Fruit fly (Drosophila melanogaster): ENCODE results near the gene CG14277.

The CG14277 gene

DNA sequence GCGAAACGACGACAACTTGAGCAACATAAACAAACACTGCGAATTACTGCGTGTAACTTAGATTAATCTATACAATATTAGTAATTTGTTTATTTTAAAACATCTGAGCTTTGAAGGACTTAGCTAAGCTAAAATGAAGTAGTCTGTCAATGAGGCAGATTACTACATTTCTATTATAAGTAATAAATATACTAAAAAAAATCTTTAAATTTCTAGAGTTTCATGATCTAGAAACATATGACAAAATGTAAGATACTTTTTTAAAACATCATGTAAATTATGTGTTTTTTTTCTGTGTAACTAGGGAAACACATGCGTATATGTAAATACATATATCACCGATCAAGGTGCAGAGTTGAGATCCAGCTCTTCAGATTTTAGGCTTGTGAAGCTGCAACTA, 23.9 kb downstream of the CG14277 start:
- TF ChIP-seq CG8159 (tag; optimal IDR thresholded peaks at IDR 0.05) (peak; percentile 93), CG4496 (GFP tag; IDR thresholded peaks at IDR 0.05) (peak; percentile 83), rn (GFP tag; IDR thresholded peaks at IDR 0.05) (0 out of 2 replicates have a peak, but pooled peaks have one; percentile 18), fd96Ca (GFP tag; IDR thresholded peaks at IDR 0.05) (no peak), Pif1A (GFP tag; optimal IDR thresholded peaks at IDR 0.05) (peak; percentile 35), EcR (GFP tag; optimal IDR thresholded peaks at IDR 0.05) (no peak), gl (tag; optimal IDR thresholded peaks at IDR 0.05) (peak; percentile 64), CG12605 (GFP tag; IDR thresholded peaks at IDR 0.05) (peak; percentile 77), CG34367 (tag; optimal IDR thresholded peaks at IDR 0.05) (peak; percentile 70), CG9948 (tag; optimal IDR thresholded peaks at IDR 0.05) (peak; percentile 80), D1 (tag; optimal IDR thresholded peaks at IDR 0.05) (peak; percentile 75), CG14655 (GFP tag; optimal IDR thresholded peaks at IDR 0.05) (peak; percentile 80), CG13204 (GFP tag; optimal IDR thresholded peaks at IDR 0.05) (peak; percentile 51), CG17806 (tag; optimal IDR thresholded peaks at IDR 0.05) (peak; percentile 90), Pif1B (GFP tag; optimal IDR thresholded peaks at IDR 0.05) (peak; percentile 32), CG8301 (tag; optimal IDR thresholded peaks at IDR 0.05) (peak; percentile 79), Ets98B (GFP tag; IDR thresholded peaks at IDR 0.05) (peak; percentile 78), CG15710 (tag; optimal IDR thresholded peaks at IDR 0.05) (peak; percentile 89), Snoo (tag; optimal IDR thresholded peaks at IDR 0.05) (peak; percentile 34), CG32121 (GFP tag; IDR thresholded peaks at IDR 0.05) (peak; percentile 85), CG10348 (GFP tag; IDR thresholded peaks at IDR 0.05) (no peak)

DNA sequence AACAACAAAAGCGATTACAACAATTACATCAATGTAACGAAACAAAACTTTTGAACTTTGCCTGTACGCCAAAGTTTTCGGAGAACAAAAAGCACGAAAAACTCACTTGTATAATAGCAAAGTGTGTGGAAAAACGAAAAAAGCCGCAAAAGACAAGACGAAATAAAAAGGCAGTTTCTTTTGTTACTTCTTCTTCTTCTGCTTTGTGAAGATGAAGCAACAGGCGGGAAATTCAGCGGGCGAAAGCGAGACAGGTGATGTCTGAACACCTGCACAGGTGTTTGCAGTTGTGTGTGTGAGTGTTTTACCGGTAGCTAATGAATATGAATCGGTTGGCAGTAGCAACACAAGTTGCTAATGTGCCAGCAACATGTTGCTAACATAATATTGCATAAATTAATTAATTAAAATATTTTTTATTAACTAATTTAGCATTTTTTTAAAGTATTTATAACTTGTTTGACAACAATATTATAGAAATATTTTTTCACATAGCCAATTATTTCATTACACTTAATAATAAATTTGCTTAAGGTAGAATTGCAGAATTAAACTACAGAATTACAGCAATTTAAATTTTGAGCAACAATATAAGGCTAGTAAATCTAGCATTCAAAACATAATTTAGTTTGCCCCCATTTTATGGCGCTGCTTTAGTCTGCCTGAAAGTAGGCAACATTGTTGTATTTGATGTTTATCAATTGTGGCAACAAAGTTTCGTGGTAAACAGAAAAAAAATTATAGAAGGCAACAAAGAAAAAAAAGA, 24.6 kb downstream of the CG14277 start:
- TF ChIP-seq Ets98B (GFP tag; IDR thresholded peaks at IDR 0.05) (no peak), CG12605 (GFP tag; IDR thresholded peaks at IDR 0.05) (peak; percentile 50; the same call in 1 of the 2 replicates)

DNA sequence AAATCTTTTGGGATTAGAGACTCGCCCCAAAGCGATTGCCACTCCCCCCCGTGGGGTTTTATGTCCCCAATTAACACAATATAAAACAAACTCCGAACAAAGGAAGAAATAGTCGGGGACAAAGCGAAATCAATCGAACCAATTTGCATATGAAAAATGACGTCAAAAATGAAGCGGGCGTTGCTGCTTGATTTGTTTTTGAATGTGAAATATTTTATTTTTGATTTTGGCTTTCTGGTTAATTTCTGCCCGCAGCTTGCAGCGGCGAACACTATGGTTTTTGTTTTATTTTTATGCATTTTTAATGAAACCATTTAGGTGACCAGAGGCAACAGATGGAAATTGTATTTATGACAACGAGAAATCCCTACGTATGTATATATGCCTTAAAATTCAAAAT, 26.4 kb downstream of the CG14277 start:
- TF ChIP-seq CG10348 (GFP tag; IDR thresholded peaks at IDR 0.05) = no peak
- TF ChIP-seq Pif1A (GFP tag; optimal IDR thresholded peaks at IDR 0.05) = no peak
- no peak for TF ChIP-seq Pif1B (GFP tag; optimal IDR thresholded peaks at IDR 0.05)
- no peak for TF ChIP-seq fd96Ca (GFP tag; IDR thresholded peaks at IDR 0.05)
- TF ChIP-seq Snoo (tag; optimal IDR thresholded peaks at IDR 0.05) = no peak
- no peak for TF ChIP-seq CG9948 (tag; optimal IDR thresholded peaks at IDR 0.05)
- TF ChIP-seq CG8301 (tag; optimal IDR thresholded peaks at IDR 0.05) = no peak
- no peak for TF ChIP-seq CG12605 (GFP tag; IDR thresholded peaks at IDR 0.05)
- TF ChIP-seq gl (tag; optimal IDR thresholded peaks at IDR 0.05) = no peak
- no peak for TF ChIP-seq rn (GFP tag; IDR thresholded peaks at IDR 0.05)
- TF ChIP-seq CG14655 (GFP tag; optimal IDR thresholded peaks at IDR 0.05) = no peak
- TF ChIP-seq CG15710 (tag; optimal IDR thresholded peaks at IDR 0.05) = no peak
- no peak for TF ChIP-seq D1 (tag; optimal IDR thresholded peaks at IDR 0.05)
- TF ChIP-seq CG13204 (GFP tag; optimal IDR thresholded peaks at IDR 0.05) = no peak
- no peak for TF ChIP-seq CG4496 (GFP tag; IDR thresholded peaks at IDR 0.05)
- TF ChIP-seq CG8159 (tag; optimal IDR thresholded peaks at IDR 0.05) = no peak
- no peak for TF ChIP-seq EcR (GFP tag; optimal IDR thresholded peaks at IDR 0.05)
- no peak for TF ChIP-seq CG32121 (GFP tag; IDR thresholded peaks at IDR 0.05)
- no peak for TF ChIP-seq CG17806 (tag; optimal IDR thresholded peaks at IDR 0.05)
- no peak for TF ChIP-seq Ets98B (GFP tag; IDR thresholded peaks at IDR 0.05)

DNA sequence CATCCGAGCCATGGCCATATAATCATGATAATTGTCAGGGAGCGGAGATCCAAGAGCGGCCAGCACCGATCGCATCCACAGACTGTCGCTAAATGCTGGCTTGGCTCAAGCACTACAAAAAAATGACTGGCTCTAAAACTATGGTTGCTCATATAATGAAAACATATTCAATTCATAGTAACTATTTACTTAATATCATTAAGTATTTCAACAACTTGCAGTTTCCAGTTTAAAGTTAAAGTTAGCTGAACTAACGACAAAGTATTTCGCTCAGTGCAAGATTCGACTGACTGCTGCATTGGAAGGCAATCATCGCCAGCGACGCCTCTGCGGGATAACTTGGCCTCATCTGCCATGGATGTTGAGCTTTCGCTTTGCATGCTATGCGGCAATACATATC, 28.6 kb downstream of the CG14277 start:
- TF ChIP-seq D1 (tag; optimal IDR thresholded peaks at IDR 0.05) = peak; percentile 4
- TF ChIP-seq Ets98B (GFP tag; IDR thresholded peaks at IDR 0.05) = peak; percentile 83
- TF ChIP-seq Pif1A (GFP tag; optimal IDR thresholded peaks at IDR 0.05) = peak; percentile 71
- peak; percentile 79 for TF ChIP-seq CG14655 (GFP tag; optimal IDR thresholded peaks at IDR 0.05)
- TF ChIP-seq CG8301 (tag; optimal IDR thresholded peaks at IDR 0.05) = peak; percentile 77
- 0 out of 2 replicates have a peak, but pooled peaks have one; percentile 6 for TF ChIP-seq rn (GFP tag; IDR thresholded peaks at IDR 0.05)
- TF ChIP-seq CG17806 (tag; optimal IDR thresholded peaks at IDR 0.05) = peak; percentile 70
- TF ChIP-seq CG15710 (tag; optimal IDR thresholded peaks at IDR 0.05) = peak; percentile 57
- TF ChIP-seq CG34367 (tag; optimal IDR thresholded peaks at IDR 0.05) = peak; percentile 57
- peak; percentile 67 for TF ChIP-seq Pif1B (GFP tag; optimal IDR thresholded peaks at IDR 0.05)
- TF ChIP-seq CG10348 (GFP tag; IDR thresholded peaks at IDR 0.05) = no peak
- TF ChIP-seq CG9948 (tag; optimal IDR thresholded peaks at IDR 0.05) = peak; percentile 71
- peak; percentile 83; the same call in 2 of the 3 replicates for TF ChIP-seq fd96Ca (GFP tag; IDR thresholded peaks at IDR 0.05)
- peak; percentile 88 for TF ChIP-seq CG4496 (GFP tag; IDR thresholded peaks at IDR 0.05)
- TF ChIP-seq EcR (GFP tag; optimal IDR thresholded peaks at IDR 0.05) = no peak
- no peak for TF ChIP-seq Snoo (tag; optimal IDR thresholded peaks at IDR 0.05)
- no peak for TF ChIP-seq CG13204 (GFP tag; optimal IDR thresholded peaks at IDR 0.05)
- no peak for TF ChIP-seq gl (tag; optimal IDR thresholded peaks at IDR 0.05)
- TF ChIP-seq CG32121 (GFP tag; IDR thresholded peaks at IDR 0.05) = peak; percentile 78
- peak; percentile 60 for TF ChIP-seq CG8159 (tag; optimal IDR thresholded peaks at IDR 0.05)
- peak; percentile 73 for TF ChIP-seq CG12605 (GFP tag; IDR thresholded peaks at IDR 0.05)

DNA sequence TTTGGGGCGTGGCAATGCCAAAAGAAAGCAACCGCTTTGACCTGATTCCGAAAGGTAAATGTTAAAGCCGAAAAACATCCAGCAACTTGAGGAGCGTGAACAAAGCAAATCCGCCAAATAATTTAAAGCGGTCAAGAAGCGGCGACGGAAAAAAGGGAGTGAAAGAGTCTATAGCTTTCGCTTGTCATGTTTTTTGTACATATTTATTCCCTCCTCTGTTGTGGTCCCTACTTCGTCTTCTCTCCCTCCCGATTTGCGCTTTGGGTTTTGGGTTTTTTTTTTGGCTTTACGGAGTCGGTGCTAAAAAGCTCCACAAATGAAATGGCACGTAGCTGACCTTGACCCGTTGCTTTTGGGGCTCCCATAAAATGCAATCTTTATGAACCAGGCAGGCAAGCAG, 31.8 kb downstream of the CG14277 start:
- TF ChIP-seq fd96Ca (GFP tag; IDR thresholded peaks at IDR 0.05) = no peak
- TF ChIP-seq CG17806 (tag; optimal IDR thresholded peaks at IDR 0.05) = no peak
- TF ChIP-seq rn (GFP tag; IDR thresholded peaks at IDR 0.05) = no peak
- no peak for TF ChIP-seq CG15710 (tag; optimal IDR thresholded peaks at IDR 0.05)
- no peak for TF ChIP-seq CG32121 (GFP tag; IDR thresholded peaks at IDR 0.05)
- TF ChIP-seq Ets98B (GFP tag; IDR thresholded peaks at IDR 0.05) = no peak
- no peak for TF ChIP-seq CG12605 (GFP tag; IDR thresholded peaks at IDR 0.05)
- TF ChIP-seq CG14655 (GFP tag; optimal IDR thresholded peaks at IDR 0.05) = no peak
- no peak for TF ChIP-seq Snoo (tag; optimal IDR thresholded peaks at IDR 0.05)
- no peak for TF ChIP-seq CG13204 (GFP tag; optimal IDR thresholded peaks at IDR 0.05)
- no peak for TF ChIP-seq Pif1B (GFP tag; optimal IDR thresholded peaks at IDR 0.05)
- TF ChIP-seq gl (tag; optimal IDR thresholded peaks at IDR 0.05) = no peak
- TF ChIP-seq Pif1A (GFP tag; optimal IDR thresholded peaks at IDR 0.05) = no peak
- TF ChIP-seq CG9948 (tag; optimal IDR thresholded peaks at IDR 0.05) = no peak
- no peak for TF ChIP-seq EcR (GFP tag; optimal IDR thresholded peaks at IDR 0.05)
- TF ChIP-seq CG34367 (tag; optimal IDR thresholded peaks at IDR 0.05) = no peak
- no peak for TF ChIP-seq CG8301 (tag; optimal IDR thresholded peaks at IDR 0.05)
